Fruit fly (Drosophila melanogaster) whole organism, wandering third instar larva: ENCODE data around the gene CG31752.

ENCODE experiments used
- Rel ChIP-seq, 2 experiments: fragments of 200-800 bp; sonication (Bioruptor generic) in 1 of 2; optimal IDR thresholded peaks; 2 replicates in 1 of 2; 3 replicates in 1 of 2; lab custom pipeline; 2016 to 2019; ENCODE audit warnings: mild to moderate bottlenecking in 2 of 2, missing biosample characterization in 2 of 2, missing genetic modification characterization in 2 of 2, moderate library complexity in 1 of 2
- pan ChIP-seq: fragments of >200 bp; optimal IDR thresholded peaks from 2 replicates; lab custom pipeline; 2017

CG31752 gene

dm6 chr2L:18789773-18790385 is 51.2 kb downstream of the CG31752 start:
- TF ChIP-seq pan (lab: Kevin White, UChicago) (no peak), Rel (GFP tag; optimal IDR thresholded peaks at IDR 0.05; lab: Kevin White, UChicago) (no peak), Rel (tag; optimal IDR thresholded peaks at IDR 0.05; lab: Kevin White, UChicago) (peak; percentile 13)
